Fruit fly (Drosophila melanogaster): ENCODE measurements around the gene Kap-alpha3.

Gene Kap-alpha3

DNA sequence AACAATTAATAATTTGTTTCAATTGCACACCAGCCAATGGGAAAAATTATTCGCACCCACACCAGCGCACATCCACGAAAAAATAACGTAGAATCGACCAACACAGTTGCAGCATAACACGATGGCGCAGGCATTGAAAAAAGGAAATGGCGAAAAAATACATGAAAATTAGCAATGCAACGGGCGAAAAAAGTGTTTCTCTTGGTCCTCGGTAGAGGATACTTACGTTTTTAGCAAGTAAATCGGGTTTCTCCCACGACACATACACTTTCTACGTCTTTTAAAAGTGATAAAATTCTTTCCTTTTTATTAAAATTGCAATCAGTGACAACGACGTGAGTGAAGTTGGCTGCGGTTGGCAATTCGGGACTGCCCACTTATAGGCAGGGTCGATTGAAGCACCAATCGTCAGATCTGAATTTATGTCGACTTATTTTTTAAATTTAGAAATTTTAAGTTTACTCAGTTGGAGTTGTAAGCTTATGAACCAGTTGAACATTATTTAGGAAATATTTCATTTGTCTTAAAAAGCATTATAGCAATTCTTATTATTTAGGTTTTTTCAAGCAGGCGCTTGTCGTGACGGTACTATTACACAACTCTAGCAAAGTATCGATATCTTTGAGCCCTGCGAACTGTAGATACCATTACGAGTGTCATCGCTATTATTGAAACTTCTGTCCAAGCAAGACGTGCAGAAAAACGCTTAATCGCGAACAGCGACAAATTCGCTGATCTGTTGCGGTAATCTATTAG is at the start of gene Kap-alpha3, which contains the start of gene Son (continued):
- TF ChIP-seq dmrt99B (tag; optimal IDR thresholded peaks at IDR 0.05) (peak; percentile 85), eve (GFP tag; optimal IDR thresholded peaks at IDR 0.05) (no peak), CG30403 (GFP tag; optimal IDR thresholded peaks at IDR 0.05) (peak; percentile 94), Dref (GFP tag; IDR thresholded peaks at IDR 0.05) (peak; percentile 75), CG12942 (GFP tag; optimal IDR thresholded peaks at IDR 0.05) (peak; percentile 91), odd (GFP tag; optimal IDR thresholded peaks at IDR 0.05) (peak; percentile 92), fu2 (GFP tag; optimal IDR thresholded peaks at IDR 0.05) (peak; percentile 95), CG10274 (GFP tag; optimal IDR thresholded peaks at IDR 0.05) (peak; percentile 88), pita (GFP tag; optimal IDR thresholded peaks at IDR 0.05) (no peak), fd102C (GFP tag; optimal IDR thresholded peaks at IDR 0.05) (peak; percentile 91), ab (GFP tag; optimal IDR thresholded peaks at IDR 0.05) (peak; percentile 62), Tbp (GFP tag; optimal IDR thresholded peaks at IDR 0.05) (no peak), Lim3 (GFP tag; IDR thresholded peaks at IDR 0.05) (0 out of 2 replicates have a peak, but pooled peaks have one; percentile 11), Xrp1 (GFP tag; IDR thresholded peaks at IDR 0.05) (peak; percentile 80), maf-S (GFP tag; optimal IDR thresholded peaks at IDR 0.05) (peak; percentile 92), seq (GFP tag; IDR thresholded peaks at IDR 0.05) (peak; percentile 81), ftz-f1 (GFP tag; optimal IDR thresholded peaks at IDR 0.05) (peak; percentile 82), CG12299 (tag; optimal IDR thresholded peaks at IDR 0.05) (peak; percentile 86), Dip3 (GFP tag; optimal IDR thresholded peaks at IDR 0.05) (peak; percentile 95), Dbx (GFP tag; IDR thresholded peaks at IDR 0.05) (peak; percentile 93), CG1647 (GFP tag; optimal IDR thresholded peaks at IDR 0.05) (peak; percentile 91), crp (GFP tag; optimal IDR thresholded peaks at IDR 0.05) (peak in 1 of 2 experiments; percentile 63), PHDP (tag; optimal IDR thresholded peaks at IDR 0.05) (peak; percentile 86), CG2712 (tag; optimal IDR thresholded peaks at IDR 0.05) (peak; percentile 89), CG4360 (GFP tag; IDR thresholded peaks at IDR 0.05) (no peak), CG9437 (GFP tag; optimal IDR thresholded peaks at IDR 0.05) (peak; percentile 97), mam (GFP tag; optimal IDR thresholded peaks at IDR 0.05) (peak; percentile 95), sim (GFP tag; IDR thresholded peaks at IDR 0.05) (peak; percentile 58), Sry-β (GFP tag; optimal IDR thresholded peaks at IDR 0.05) (peak; percentile 89), CG8359 (GFP tag; optimal IDR thresholded peaks at IDR 0.05; ENCODE audit: borderline replicate concordance) (peak; percentile 81), zen (tag; optimal IDR thresholded peaks at IDR 0.05) (peak; percentile 83), CG9727 (GFP tag; optimal IDR thresholded peaks at IDR 0.05) (peak; percentile 97), gsb-n (tag; optimal IDR thresholded peaks at IDR 0.05) (peak; percentile 82), CG14710 (tag; optimal IDR thresholded peaks at IDR 0.05) (peak; percentile 95), z (GFP tag; IDR thresholded peaks at IDR 0.05) (no peak), CG10431 (GFP tag; optimal IDR thresholded peaks at IDR 0.05) (peak; percentile 92), repo (GFP tag; optimal IDR thresholded peaks at IDR 0.05) (peak; percentile 87), pan (optimal IDR thresholded peaks at IDR 0.05) (no peak), pan (GFP tag; optimal IDR thresholded peaks at IDR 0.05 in 1 of 2, IDR thresholded peaks at IDR 0.05 in 1 of 2) (peak in 1 of 2 experiments; percentile 85), Doc2 (GFP tag; IDR thresholded peaks at IDR 0.05) (peak; percentile 62; the same call in 1 of the 2 replicates), hbn (GFP tag; IDR thresholded peaks at IDR 0.05; ENCODE audit: partially characterized antibody) (peak; percentile 85), sc (optimal IDR thresholded peaks at IDR 0.05) (no peak), sc (GFP tag; optimal IDR thresholded peaks at IDR 0.05) (peak; percentile 85), nom (GFP tag; optimal IDR thresholded peaks at IDR 0.05) (peak; percentile 92), Hr78 (GFP tag; optimal IDR thresholded peaks at IDR 0.05) (peak in 1 of 2 experiments; percentile 54), CG7271 (tag; optimal IDR thresholded peaks at IDR 0.05) (peak; percentile 89), CG7556 (GFP tag; optimal IDR thresholded peaks at IDR 0.05) (peak; percentile 86), CG14965 (GFP tag; optimal IDR thresholded peaks at IDR 0.05; ENCODE audit: borderline replicate concordance) (peak; percentile 62), CG17359 (tag; optimal IDR thresholded peaks at IDR 0.05) (peak; percentile 88)

Measured in whole organism, embryonic.